Worm (Caenorhabditis elegans) whole organism, L3 larva: ENCODE data around the gene B0286.1.

Experiments used
- R02D3.7 ChIP-seq: fragments of 150-350 bp; optimal IDR thresholded peaks from 2 replicates; lab custom pipeline; 2014; ENCODE audit warnings: missing biosample characterization, missing genetic modification characterization
- aly-2 ChIP-seq: fragments of 150-350 bp; optimal IDR thresholded peaks from 2 replicates; lab custom pipeline; 2014; ENCODE audit warnings: missing biosample characterization, missing genetic modification characterization
- ama-1 ChIP-seq: fragments of 150-350 bp; optimal IDR thresholded peaks from 2 replicates; lab custom pipeline; 2018
- ceh-16 ChIP-seq: sonication (generic microtip); optimal IDR thresholded peaks from 2 replicates; lab custom pipeline; 2017; ENCODE audit warnings: missing biosample characterization, missing genetic modification characterization
- ceh-28 ChIP-seq: fragments of 150-350 bp; optimal IDR thresholded peaks from 2 replicates; lab custom pipeline; 2014; ENCODE audit warnings: missing biosample characterization, missing genetic modification reagents, missing genetic modification characterization
- ceh-82 ChIP-seq: fragments of 150-350 bp; optimal IDR thresholded peaks from 2 replicates; lab custom pipeline; 2014; ENCODE audit warnings: missing biosample characterization, missing genetic modification characterization
- ceh-9 ChIP-seq: sonication (generic microtip); optimal IDR thresholded peaks from 2 replicates; lab custom pipeline; 2018; ENCODE audit warnings: missing biosample characterization, missing genetic modification characterization
- daf-12 ChIP-seq: fragments of 150-350 bp; optimal IDR thresholded peaks from 2 replicates; lab custom pipeline; 2014; ENCODE audit warnings: missing biosample characterization, missing genetic modification reagents, missing genetic modification characterization
- egl-27 ChIP-seq: sonication (generic microtip); optimal IDR thresholded peaks from 4 replicates; lab custom pipeline; 2017; ENCODE audit warnings: missing biosample characterization, missing genetic modification reagents, missing genetic modification characterization
- egl-5 ChIP-seq: fragments of 150-350 bp; optimal IDR thresholded peaks from 2 replicates; lab custom pipeline; 2017; ENCODE audit warnings: missing biosample characterization, missing genetic modification reagents, missing genetic modification characterization, inconsistent platforms
- elt-1 ChIP-seq: fragments of 150-350 bp; optimal IDR thresholded peaks from 2 replicates; lab custom pipeline; 2014; ENCODE audit warnings: missing biosample characterization, missing genetic modification characterization
- elt-3 ChIP-seq, 3 experiments: fragments of 150-350 bp in 1 of 3; sonication (generic microtip) in 2 of 3; optimal IDR thresholded peaks; 2 replicates in 2 of 3; 4 replicates in 1 of 3; lab custom pipeline; 2014 to 2017; ENCODE audit warnings: missing biosample characterization in 3 of 3, missing genetic modification characterization in 3 of 3
- eor-1 ChIP-seq, 2 experiments: fragments of 150-350 bp; optimal IDR thresholded peaks; 2 replicates each; lab custom pipeline; 2014 to 2018; ENCODE audit warnings: missing biosample characterization in 2 of 2, missing genetic modification characterization in 2 of 2
- fkh-10 ChIP-seq: sonication (generic microtip); optimal IDR thresholded peaks from 2 replicates; lab custom pipeline; 2017; ENCODE audit warnings: missing biosample characterization, missing genetic modification reagents, missing genetic modification characterization
- fkh-2 ChIP-seq: fragments of 150-350 bp; optimal IDR thresholded peaks from 2 replicates; lab custom pipeline; 2014; ENCODE audit warnings: missing biosample characterization, missing genetic modification reagents, missing genetic modification characterization
- fos-1 ChIP-seq: fragments of 150-350 bp; optimal IDR thresholded peaks from 2 replicates; lab custom pipeline; 2014; ENCODE audit warnings: missing biosample characterization, missing genetic modification characterization
- hmg-11 ChIP-seq: sonication (generic microtip); optimal IDR thresholded peaks from 2 replicates; lab custom pipeline; 2016; ENCODE audit warnings: missing genetic modification characterization, missing compliant biosample characterization
- jun-1 ChIP-seq: fragments of 150-350 bp; optimal IDR thresholded peaks from 2 replicates; lab custom pipeline; 2014; ENCODE audit warnings: missing biosample characterization, missing genetic modification reagents, missing genetic modification characterization
- lin-15B ChIP-seq: fragments of 150-350 bp; optimal IDR thresholded peaks from 2 replicates; lab custom pipeline; 2014; ENCODE audit warnings: missing biosample characterization, missing genetic modification characterization
- lin-39 ChIP-seq: fragments of 150-350 bp; optimal IDR thresholded peaks from 2 replicates; lab custom pipeline; 2018; ENCODE audit warnings: missing biosample characterization, missing genetic modification reagents, missing genetic modification characterization
- lsy-12 ChIP-seq: sonication (generic microtip); optimal IDR thresholded peaks from 2 replicates; lab custom pipeline; 2016; ENCODE audit warnings: mild to moderate bottlenecking, missing genetic modification characterization, missing compliant biosample characterization
- mdl-1 ChIP-seq: fragments of 150-350 bp; optimal IDR thresholded peaks from 2 replicates; lab custom pipeline; 2014; ENCODE audit warnings: missing biosample characterization, missing genetic modification characterization
- nfya-1 ChIP-seq: sonication (generic microtip); optimal IDR thresholded peaks from 2 replicates; lab custom pipeline; 2017; ENCODE audit warnings: missing genetic modification characterization, mild to moderate bottlenecking, missing compliant biosample characterization, antibody characterized with exemption, moderate library complexity; ENCODE audit not compliant: insufficient read depth
- nhr-11 ChIP-seq: fragments of 150-350 bp; optimal IDR thresholded peaks from 2 replicates; lab custom pipeline; 2014; ENCODE audit warnings: missing biosample characterization, missing genetic modification characterization
- nhr-12 ChIP-seq: fragments of 150-350 bp; optimal IDR thresholded peaks from 2 replicates; lab custom pipeline; 2014; ENCODE audit warnings: missing biosample characterization, missing genetic modification characterization
- nhr-23 ChIP-seq: fragments of 150-350 bp; optimal IDR thresholded peaks from 2 replicates; lab custom pipeline; 2014; ENCODE audit warnings: missing biosample characterization, missing genetic modification reagents, missing genetic modification characterization
- nhr-28 ChIP-seq: fragments of 150-350 bp; optimal IDR thresholded peaks from 2 replicates; lab custom pipeline; 2014; ENCODE audit warnings: missing biosample characterization, missing genetic modification characterization
- nhr-43 ChIP-seq: sonication (generic microtip); optimal IDR thresholded peaks from 2 replicates; lab custom pipeline; 2016; ENCODE audit warnings: mild to moderate bottlenecking, missing genetic modification characterization, missing compliant biosample characterization; ENCODE audit not compliant: poor library complexity, severe bottlenecking
- nhr-67 ChIP-seq: fragments of 150-350 bp; optimal IDR thresholded peaks from 2 replicates; lab custom pipeline; 2014; ENCODE audit warnings: missing biosample characterization, missing genetic modification characterization
- nhr-76 ChIP-seq: fragments of 150-350 bp; sonication (generic microtip); optimal IDR thresholded peaks from 5 replicates; lab custom pipeline; 2014; ENCODE audit warnings: missing biosample characterization, missing genetic modification characterization
- nhr-77 ChIP-seq: fragments of 150-350 bp; optimal IDR thresholded peaks from 2 replicates; lab custom pipeline; 2014; ENCODE audit warnings: missing biosample characterization, missing genetic modification characterization
- pqm-1 ChIP-seq: fragments of 150-350 bp; optimal IDR thresholded peaks from 2 replicates; lab custom pipeline; 2017; ENCODE audit warnings: missing biosample characterization, missing genetic modification characterization, inconsistent platforms
- snpc-4 ChIP-seq: fragments of 150-350 bp; optimal IDR thresholded peaks from 2 replicates; lab custom pipeline; 2014; ENCODE audit warnings: missing biosample characterization, missing genetic modification characterization
- tbx-2 ChIP-seq: sonication (generic microtip); optimal IDR thresholded peaks from 2 replicates; lab custom pipeline; 2016; ENCODE audit warnings: mild to moderate bottlenecking, missing genetic modification characterization, missing compliant biosample characterization
- unc-39 ChIP-seq: sonication (generic microtip); optimal IDR thresholded peaks from 4 replicates; lab custom pipeline; 2017; ENCODE audit warnings: missing biosample characterization, missing genetic modification characterization
- unc-62 ChIP-seq: fragments of 150-350 bp; sonication (generic microtip); optimal IDR thresholded peaks from 4 replicates; lab custom pipeline; 2014; ENCODE audit warnings: missing biosample characterization, missing genetic modification reagents, missing genetic modification characterization
- ztf-4 ChIP-seq: fragments of 150-350 bp; optimal IDR thresholded peaks from 2 replicates; lab custom pipeline; 2014; ENCODE audit warnings: missing biosample characterization, missing genetic modification characterization

Gene B0286.1

DNA sequence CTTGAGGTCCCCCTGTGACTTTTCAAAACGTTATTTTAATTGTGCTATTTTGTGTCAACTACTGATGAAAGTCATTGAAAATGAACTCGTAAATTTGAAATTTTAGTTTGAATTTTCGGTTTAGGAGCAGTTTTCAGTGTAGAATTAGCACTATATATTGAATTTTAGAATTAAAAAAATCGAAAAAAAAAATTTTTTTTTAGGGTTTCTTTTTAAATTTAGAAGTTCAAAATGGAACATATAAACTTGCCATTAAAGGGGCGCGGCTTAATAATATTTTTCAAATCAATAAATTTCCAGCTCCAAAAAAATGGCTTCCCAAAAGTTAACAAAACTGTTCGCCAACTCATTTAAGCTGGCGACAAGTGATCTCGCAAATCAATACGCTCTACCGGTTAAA, 27.4 kb upstream of the B0286.1 start, which contains the start of gene H20J04.9:
Gene H20J04.9 (plus strand): TSS at position 301 of the 400 bp plus-strand sequence.
- TF ChIP-seq egl-5 (tag; lab: Kevin White, UChicago), result no peak
- TF ChIP-seq fkh-10 (GFP tag; lab: Kevin White, UChicago), result no peak
- no peak for TF ChIP-seq unc-62 (GFP tag; lab: Kevin White, UChicago)
- TF ChIP-seq R02D3.7, result no peak
- no peak for TF ChIP-seq fkh-2 (tag; lab: Kevin White, UChicago)
- no peak for TF ChIP-seq lsy-12
- no peak for TF ChIP-seq eor-1 (tag; optimal IDR thresholded peaks at IDR 0.05; lab: Kevin White, UChicago)
- TF ChIP-seq snpc-4 (tag; lab: Kevin White, UChicago), result no peak

DNA sequence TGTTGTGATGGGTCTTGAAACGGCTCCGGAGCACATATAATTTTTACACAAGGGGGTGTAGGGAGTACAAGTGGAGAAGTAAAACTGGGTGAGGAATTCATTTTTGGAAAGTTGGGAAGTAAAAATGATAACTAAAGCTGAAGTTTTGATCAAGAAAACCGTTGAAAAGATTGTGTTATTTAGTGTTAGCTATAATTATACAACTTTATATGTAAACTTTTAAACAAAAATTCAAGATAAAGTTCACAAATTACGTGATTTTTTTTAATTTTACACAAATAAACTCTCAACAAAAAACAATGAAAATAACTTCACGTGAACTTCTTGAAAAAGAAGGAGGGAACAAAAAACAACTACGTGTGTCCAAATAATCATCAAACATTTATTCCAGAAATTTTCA, 23.1 kb upstream of the B0286.1 start, which contains the start of the genes H20J04.7 and H20J04.1:
Gene H20J04.7 (minus strand): TSS at position 101 of the 400 bp plus-strand sequence.
Gene H20J04.1 (plus strand): TSS at position 397 of the 400 bp plus-strand sequence.
- TF ChIP-seq nhr-77 (tag; lab: Kevin White, UChicago) (no peak), lin-39 (tag; lab: Kevin White, UChicago) (no peak), elt-1 (tag; lab: Kevin White, UChicago) (no peak), aly-2 (tag; lab: Kevin White, UChicago) (no peak), unc-39 (no peak), fos-1 (tag; lab: Kevin White, UChicago) (no peak), fkh-2 (tag; lab: Kevin White, UChicago) (no peak), daf-12 (tag; lab: Kevin White, UChicago) (no peak), nhr-67 (tag; lab: Kevin White, UChicago) (no peak), lin-15B (tag; lab: Kevin White, UChicago) (no peak), nhr-76 (tag; lab: Kevin White, UChicago) (no peak), pqm-1 (tag; lab: Kevin White, UChicago) (no peak), ceh-16 (tag; lab: Kevin White, UChicago) (no peak), nhr-43 (tag; lab: Kevin White, UChicago) (no peak), ceh-28 (no peak), egl-27 (tag; lab: Kevin White, UChicago) (no peak), unc-62 (GFP tag; lab: Kevin White, UChicago) (no peak), R02D3.7 (no peak), nfya-1 (no peak)
- TF ChIP-seq, all 47 proteins: peak for 0

DNA sequence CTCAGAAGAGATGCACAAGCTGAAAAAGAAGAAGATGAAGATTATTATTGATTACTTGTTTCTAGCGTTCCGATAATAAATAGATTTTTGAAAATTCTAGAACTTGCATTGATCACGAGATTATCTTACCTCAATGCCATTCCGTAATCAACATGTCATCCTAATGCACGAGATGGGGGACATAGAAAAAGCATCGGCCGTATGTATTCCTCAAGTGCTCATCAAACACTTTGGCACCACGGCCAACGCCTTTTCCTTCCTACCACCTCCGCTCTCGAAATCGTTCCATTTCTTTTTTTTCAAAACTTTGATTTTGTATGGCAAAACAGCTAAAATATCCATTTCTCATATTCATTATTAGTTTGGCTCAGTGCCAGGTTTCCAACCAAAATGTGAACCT, 19.5 kb upstream of the B0286.1 start, which contains the start of gene lat-2:
Gene lat-2 (plus strand): TSS at position 301 of the 400 bp plus-strand sequence.
- TF ChIP-seq unc-39 (no peak), lsy-12 (no peak), jun-1 (tag; lab: Kevin White, UChicago) (no peak), unc-62 (GFP tag; lab: Kevin White, UChicago) (no peak), egl-5 (tag; lab: Kevin White, UChicago) (no peak), ceh-16 (tag; lab: Kevin White, UChicago) (no peak), nhr-11 (tag; lab: Kevin White, UChicago) (no peak), ceh-82 (tag; lab: Kevin White, UChicago) (no peak), elt-3 (tag; optimal IDR thresholded peaks at IDR 0.05; lab: Kevin White, UChicago) (no peak), fos-1 (tag; lab: Kevin White, UChicago) (no peak), nhr-77 (tag; lab: Kevin White, UChicago) (no peak), ceh-9 (tag; lab: Kevin White, UChicago) (no peak), snpc-4 (tag; lab: Kevin White, UChicago) (no peak), ztf-4 (tag; lab: Kevin White, UChicago) (no peak), egl-27 (tag; lab: Kevin White, UChicago) (no peak)
- TF ChIP-seq, all 47 proteins: peak for 0

DNA sequence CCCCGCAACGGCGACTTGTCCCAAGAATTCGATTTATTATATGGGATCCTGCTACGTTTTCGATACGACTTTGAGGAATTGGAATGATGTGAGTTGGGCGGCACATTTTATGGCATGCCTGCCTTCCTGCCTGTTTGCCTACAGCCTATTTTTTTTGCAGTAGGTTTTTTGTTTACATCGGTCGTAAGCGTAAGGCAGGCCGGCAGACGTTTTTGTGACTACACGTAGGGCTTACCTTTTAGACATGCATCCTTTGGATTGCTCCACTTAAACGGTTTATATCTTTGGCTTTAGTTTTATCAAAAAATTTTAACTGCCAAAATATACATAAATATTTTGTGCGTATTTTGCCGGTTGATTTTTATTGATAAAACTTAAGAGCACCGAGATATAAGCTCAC, 19.1 kb upstream of the B0286.1 start:
- TF ChIP-seq nhr-76 (tag; lab: Kevin White, UChicago), result no peak
- no peak for TF ChIP-seq nhr-12 (tag; lab: Kevin White, UChicago)
- no peak for TF ChIP-seq hmg-11
- TF ChIP-seq lin-39 (tag; lab: Kevin White, UChicago), result no peak
- no peak for TF ChIP-seq tbx-2 (tag; lab: Kevin White, UChicago)
- TF ChIP-seq mdl-1 (tag; lab: Kevin White, UChicago), result no peak
- no peak for TF ChIP-seq nhr-23 (tag; lab: Kevin White, UChicago)
- TF ChIP-seq eor-1 (tag; optimal IDR thresholded peaks at IDR 0.05; lab: Kevin White, UChicago), result no peak
- TF ChIP-seq fos-1 (tag; lab: Kevin White, UChicago), result no peak
- TF ChIP-seq unc-62 (GFP tag; lab: Kevin White, UChicago), result no peak
- TF ChIP-seq nhr-28 (tag; lab: Kevin White, UChicago), result no peak
- TF ChIP-seq daf-12 (tag; lab: Kevin White, UChicago), result no peak
- TF ChIP-seq elt-1 (tag; lab: Kevin White, UChicago), result no peak
- TF ChIP-seq nhr-11 (tag; lab: Kevin White, UChicago), result no peak
- no peak for TF ChIP-seq ama-1 (lab: Kevin White, UChicago)
- TF ChIP-seq egl-5 (tag; lab: Kevin White, UChicago), result no peak
- no peak for TF ChIP-seq nfya-1
